In the genomic region with DNA sequence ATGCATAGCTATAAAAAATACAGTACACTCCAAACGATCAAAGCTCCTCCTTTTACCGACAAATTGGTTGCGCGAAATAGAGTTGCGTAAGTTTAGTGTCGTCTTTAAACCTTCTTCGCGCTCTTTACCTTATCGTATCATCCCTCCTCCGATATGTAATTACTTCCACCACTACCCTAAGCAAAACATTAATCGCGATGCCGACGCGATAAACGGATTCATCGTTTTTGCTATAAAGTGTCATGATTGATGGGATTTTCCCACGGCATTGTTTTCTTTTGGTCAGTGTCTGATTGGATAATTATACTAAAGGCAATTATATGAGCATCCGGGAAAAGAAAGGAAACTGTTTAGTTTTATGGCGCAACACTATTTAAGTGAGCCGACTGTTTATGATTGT, we compare ENCODE assay signal across 4 worm cellular contexts.
TF ChIP-seq lines count a peak whose summit lies in the region.

No protein-coding gene starts in this region.

TF ChIP-seq in whole organism, L1 larva, 84 proteins besides CTCF, POLR2A, EP300 and RAD21:
- TF ChIP-seq unc-30 (tag; optimal IDR thresholded peaks at IDR 0.05; lab: Kevin White, UChicago) (no peak), lin-14 (GFP tag; optimal IDR thresholded peaks at IDR 0.05; lab: Kevin White, UChicago) (peak; percentile 6), snpc-4 (tag; optimal IDR thresholded peaks at IDR 0.05; lab: Kevin White, UChicago) (no peak), elt-2 (tag; optimal IDR thresholded peaks at IDR 0.05; lab: Kevin White, UChicago) (no peak), blmp-1 (tag; optimal IDR thresholded peaks at IDR 0.05; lab: Kevin White, UChicago) (peak; percentile 14), pax-3 (tag; optimal IDR thresholded peaks at IDR 0.05; lab: Kevin White, UChicago) (no peak), rnt-1 (tag; optimal IDR thresholded peaks at IDR 0.05; lab: Kevin White, UChicago) (peak; percentile 20), unc-98 (GFP tag; IDR thresholded peaks at IDR 0.05; lab: Robert Waterston, UW) (no peak), nhr-90 (tag; optimal IDR thresholded peaks at IDR 0.05; lab: Kevin White, UChicago; ENCODE audit: poor library complexity) (no peak), tlp-1 (tag; optimal IDR thresholded peaks at IDR 0.05; lab: Kevin White, UChicago) (no peak), dsc-1 (tag; optimal IDR thresholded peaks at IDR 0.05; lab: Kevin White, UChicago) (no peak), egl-27 (tag; optimal IDR thresholded peaks at IDR 0.05; lab: Kevin White, UChicago) (no peak)

TF ChIP-seq in whole organism, L2 larva, 48 proteins besides CTCF, POLR2A, EP300 and RAD21:
- TF ChIP-seq ceh-16 (tag; optimal IDR thresholded peaks at IDR 0.05; lab: Kevin White, UChicago) (peak; percentile 91), nhr-6 (tag; optimal IDR thresholded peaks at IDR 0.05; lab: Kevin White, UChicago) (no peak), elt-3 (tag; optimal IDR thresholded peaks at IDR 0.05; lab: Kevin White, UChicago) (no peak), elt-1 (tag; optimal IDR thresholded peaks at IDR 0.05; lab: Kevin White, UChicago) (peak; percentile 94)
TF ChIP-seq in whole organism, L2 larva: peak in this region for 2.

TF ChIP-seq in whole organism, L3 larva, 47 proteins besides CTCF, POLR2A, EP300 and RAD21:
- TF ChIP-seq nhr-43 (tag; optimal IDR thresholded peaks at IDR 0.05; lab: Kevin White, UChicago; ENCODE audit: poor library complexity, severe bottlenecking) (no peak), ceh-16 (tag; optimal IDR thresholded peaks at IDR 0.05; lab: Kevin White, UChicago) (no peak), nfya-1 (tag; optimal IDR thresholded peaks at IDR 0.05; lab: Kevin White, UChicago; ENCODE audit: insufficient read depth) (no peak), elt-1 (tag; optimal IDR thresholded peaks at IDR 0.05; lab: Kevin White, UChicago) (peak; percentile 92), R02D3.7 (tag; optimal IDR thresholded peaks at IDR 0.05; lab: Kevin White, UChicago) (no peak), ztf-11 (tag; optimal IDR thresholded peaks at IDR 0.05; lab: Kevin White, UChicago) (no peak)

TF ChIP-seq in whole organism, mixed stage, embryonic, 35 proteins besides CTCF, POLR2A, EP300 and RAD21:
- peak; percentile 9 for TF ChIP-seq unc-62 (GFP tag; optimal IDR thresholded peaks at IDR 0.05; lab: Kevin White, UChicago)
- TF ChIP-seq hlh-1 (tag; optimal IDR thresholded peaks at IDR 0.05; lab: Kevin White, UChicago): no peak
- no peak for TF ChIP-seq ceh-39 (tag; optimal IDR thresholded peaks at IDR 0.05; lab: Kevin White, UChicago)
- TF ChIP-seq nhr-12 (tag; optimal IDR thresholded peaks at IDR 0.05; lab: Kevin White, UChicago): no peak
- TF ChIP-seq mab-5 (tag; optimal IDR thresholded peaks at IDR 0.05; lab: Kevin White, UChicago): no peak
- no peak for TF ChIP-seq nhr-237 (tag; optimal IDR thresholded peaks at IDR 0.05; lab: Kevin White, UChicago)
- TF ChIP-seq ztf-11 (tag; optimal IDR thresholded peaks at IDR 0.05; lab: Kevin White, UChicago): no peak
- TF ChIP-seq lin-32 (GFP tag; optimal IDR thresholded peaks at IDR 0.05; lab: Kevin White, UChicago): no peak
- peak; percentile 27 for TF ChIP-seq nhr-2 (tag; optimal IDR thresholded peaks at IDR 0.05; lab: Kevin White, UChicago)
- TF ChIP-seq flh-1 (GFP tag; optimal IDR thresholded peaks at IDR 0.05; lab: Kevin White, UChicago): no peak
- no peak for TF ChIP-seq elt-3 (tag; optimal IDR thresholded peaks at IDR 0.05; lab: Kevin White, UChicago)
- TF ChIP-seq cnd-1 (tag; optimal IDR thresholded peaks at IDR 0.05; lab: Kevin White, UChicago): no peak
- TF ChIP-seq tbx-8 (GFP tag; optimal IDR thresholded peaks at IDR 0.05; lab: Kevin White, UChicago): no peak
- peak; percentile 99 for TF ChIP-seq elt-1 (tag; optimal IDR thresholded peaks at IDR 0.05; lab: Kevin White, UChicago; ENCODE audit: borderline replicate concordance, insufficient read depth)
- TF ChIP-seq ceh-83 (GFP tag; optimal IDR thresholded peaks at IDR 0.05; lab: Kevin White, UChicago): no peak
- peak; percentile 30 for TF ChIP-seq ceh-43 (GFP tag; optimal IDR thresholded peaks at IDR 0.05; lab: Kevin White, UChicago)
